Worm (Caenorhabditis elegans): ENCODE data around the gene melo-3.

DNA sequence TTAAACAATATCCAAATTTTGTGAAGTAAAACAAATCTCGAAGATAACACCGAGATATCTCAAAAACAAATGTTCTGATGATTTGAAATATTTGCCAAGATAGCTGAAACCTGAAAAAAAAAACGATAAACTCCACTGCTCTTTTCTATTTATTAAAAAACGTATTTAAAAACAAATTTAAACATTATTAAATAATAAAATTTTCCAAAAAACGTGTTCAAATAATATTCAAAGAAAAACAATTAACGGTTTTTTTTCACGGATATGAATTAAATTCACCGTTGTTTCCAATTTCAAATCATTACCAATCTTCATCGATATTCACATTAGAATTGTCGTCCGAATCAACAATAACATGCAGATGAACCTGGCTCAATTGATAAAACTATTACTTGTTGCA is 40.4 kb downstream of the melo-3 start, which contains the start of gene irld-14:
- TF ChIP-seq med-1 (GFP tag; optimal IDR thresholded peaks at IDR 0.05; ENCODE audit: insufficient read depth) (no peak), ref-1 (GFP tag; conservative IDR thresholded peaks at IDR 0.05) (no peak), T22C8.4 (GFP tag; IDR thresholded peaks at IDR 0.05) (no peak), cog-1 (tag; optimal IDR thresholded peaks at IDR 0.05) (no peak), ztf-29 (GFP tag; IDR thresholded peaks at IDR 0.05) (no peak)

Measured in whole organism, midembryonic.